Worm (Caenorhabditis elegans) whole organism, midembryonic: ENCODE data around the gene R10H1.1.

ENCODE experiments used
- T22C8.4 ChIP-seq: fragments of 200-800 bp; sonication (Bioruptor generic); IDR thresholded peaks from 2 replicates; pipeline ENCODE4 v1.3.6; 2022; ENCODE audit warnings: missing genetic modification characterization, missing compliant biosample characterization
- flt-1 ChIP-seq: fragments of 200-800 bp; sonication (Bioruptor generic); IDR thresholded peaks from 2 replicates; pipeline ENCODE4 v1.3.6; 2022; ENCODE audit warnings: missing genetic modification characterization, missing compliant biosample characterization
- ref-1 ChIP-seq: fragments of 200-800 bp; sonication (Bioruptor generic); conservative IDR thresholded peaks from 2 replicates; pipeline ENCODE4 v1.3.6; 2022; ENCODE audit warnings: missing genetic modification reagents, missing genetic modification characterization, missing compliant biosample characterization

ce11 chrII:7528210-7528609 lies 34.0 kb downstream of the R10H1.1 start:
- no peak for TF ChIP-seq ref-1 (GFP tag; lab: Robert Waterston, UW)
- TF ChIP-seq T22C8.4 (GFP tag; lab: Robert Waterston, UW), result no peak
- TF ChIP-seq flt-1 (GFP tag; lab: Robert Waterston, UW), result no peak
